Fruit fly (Drosophila melanogaster): ENCODE data around the gene naz.

dm6 chr3R:18276688-18277087 lies 52.1 kb downstream of the naz start:
- TF ChIP-seq CG8159 (tag; optimal IDR thresholded peaks at IDR 0.05) (no peak), CG32121 (GFP tag; IDR thresholded peaks at IDR 0.05) (no peak), CG13204 (GFP tag; optimal IDR thresholded peaks at IDR 0.05) (no peak), Pif1B (GFP tag; optimal IDR thresholded peaks at IDR 0.05) (no peak), CG9948 (tag; optimal IDR thresholded peaks at IDR 0.05) (no peak)

All from whole organism, pupa.